Worm (Caenorhabditis elegans) whole organism, young adult: Measurements from ENCODE around the gene Y54G2A.76.
"Not testable (repeated sequence)": the region's sequence is repeated elsewhere in the genome, so short reads cannot be mapped to it uniquely, and the experiment has no call there.

Experiments
- B0035.1 ChIP-seq: sonication (generic microtip); optimal IDR thresholded peaks from 2 replicates; lab custom pipeline; 2016; ENCODE audit warnings: missing genetic modification characterization, mild to moderate bottlenecking, missing compliant biosample characterization, missing genotype, missing genetic modification reagents
- B0336.3 ChIP-seq: fragments of 200-800 bp; sonication (Bioruptor generic); IDR thresholded peaks from 2 replicates; pipeline ENCODE4 v1.3.6; 2022; ENCODE audit warnings: missing genetic modification characterization, missing compliant biosample characterization
- D2030.7 ChIP-seq: fragments of 200-800 bp; sonication (Bioruptor generic); IDR thresholded peaks from 2 replicates; pipeline ENCODE4 v1.3.6; 2022; ENCODE audit warnings: missing genetic modification reagents, missing genetic modification characterization, missing compliant biosample characterization
- F23B12.7 ChIP-seq: sonication (generic microtip); optimal IDR thresholded peaks from 2 replicates; lab custom pipeline; 2017; ENCODE audit warnings: missing genetic modification characterization, mild to moderate bottlenecking, missing compliant biosample characterization, antibody characterized with exemption, moderate library complexity; ENCODE audit not compliant: insufficient read depth
- F49E8.2 ChIP-seq: sonication (generic microtip); optimal IDR thresholded peaks from 3 replicates; lab custom pipeline; 2017; ENCODE audit warnings: missing genetic modification characterization, mild to moderate bottlenecking, missing compliant biosample characterization, antibody characterized with exemption, moderate library complexity; ENCODE audit not compliant: insufficient read depth
- K12H6.12 ChIP-seq: fragments of 200-800 bp; sonication (Bioruptor generic); optimal IDR thresholded peaks from 2 replicates; lab custom pipeline; 2018; ENCODE audit warnings: mild to moderate bottlenecking, missing genetic modification characterization, missing compliant biosample characterization
- Y53F4B.3 ChIP-seq: fragments of 200-800 bp; sonication (Bioruptor generic); IDR thresholded peaks from 2 replicates; pipeline ENCODE4 v1.3.6; 2022; ENCODE audit warnings: missing genetic modification reagents, missing genetic modification characterization, missing compliant biosample characterization
- Y79H2A.3 ChIP-seq: fragments of 200-800 bp; sonication (Bioruptor generic); conservative IDR thresholded peaks from 2 replicates; pipeline ENCODE4 v1.3.6; 2022; ENCODE audit warnings: missing genetic modification reagents, missing genetic modification characterization, missing compliant biosample characterization
- ZK185.1 ChIP-seq: sonication (generic microtip); optimal IDR thresholded peaks from 2 replicates; lab custom pipeline; 2016; ENCODE audit warnings: mild to moderate bottlenecking, missing genetic modification characterization, missing compliant biosample characterization; ENCODE audit not compliant: poor library complexity, severe bottlenecking
- aptf-3 ChIP-seq: fragments of 200-800 bp; sonication (Bioruptor generic); IDR thresholded peaks from 2 replicates; pipeline ENCODE4 v1.3.6; 2022; ENCODE audit warnings: missing genetic modification characterization, missing compliant biosample characterization
- attf-3 ChIP-seq: fragments of 200-800 bp; sonication (Bioruptor generic); conservative IDR thresholded peaks from 2 replicates; pipeline ENCODE4 v1.3.6; 2022; ENCODE audit warnings: missing genetic modification reagents, missing genetic modification characterization, missing compliant biosample characterization
- ccch-3 ChIP-seq: fragments of 200-800 bp; sonication (Bioruptor generic); optimal IDR thresholded peaks from 2 replicates; lab custom pipeline; 2018; ENCODE audit warnings: mild to moderate bottlenecking, missing genetic modification characterization, missing compliant biosample characterization
- cebp-1 ChIP-seq, 2 experiments: fragments of 200-800 bp in 1 of 2; sonication (Bioruptor generic) in 1 of 2; sonication (generic microtip) in 1 of 2; IDR thresholded peaks in 1 of 2; optimal IDR thresholded peaks in 1 of 2; 2 replicates each; pipeline versions ENCODE4 v1.3.6 to Lab custom; 2017 to 2022; ENCODE audit warnings: missing compliant biosample characterization in 2 of 2, missing genetic modification characterization in 2 of 2, mild to moderate bottlenecking in 1 of 2, missing genetic modification reagents in 1 of 2, moderate library complexity in 1 of 2
- cebp-2 ChIP-seq: fragments of 200-800 bp; sonication (Bioruptor generic); IDR thresholded peaks from 2 replicates; pipeline ENCODE4 v1.3.6; 2022; ENCODE audit warnings: missing genetic modification characterization, missing compliant biosample characterization
- ceh-100 ChIP-seq: fragments of 200-800 bp; sonication (Bioruptor generic); IDR thresholded peaks from 2 replicates; pipeline ENCODE4 v1.3.6; 2022; ENCODE audit warnings: missing genetic modification reagents, missing genetic modification characterization, missing compliant biosample characterization
- ceh-79 ChIP-seq: sonication (generic microtip); optimal IDR thresholded peaks from 2 replicates; lab custom pipeline; 2017; ENCODE audit warnings: mild to moderate bottlenecking, missing genetic modification characterization, missing compliant biosample characterization
- ceh-91 ChIP-seq: fragments of 200-800 bp; sonication (Bioruptor generic); IDR thresholded peaks from 2 replicates; pipeline ENCODE4 v1.3.6; 2022; ENCODE audit warnings: missing genetic modification reagents, missing genetic modification characterization, missing compliant biosample characterization
- dox-1 ChIP-seq: fragments of 200-800 bp; sonication (Bioruptor generic); IDR thresholded peaks from 2 replicates; pipeline ENCODE4 v1.3.6; 2022; ENCODE audit warnings: missing genetic modification reagents, missing genetic modification characterization, missing compliant biosample characterization
- dpff-1 ChIP-seq: sonication (generic microtip); optimal IDR thresholded peaks from 2 replicates; lab custom pipeline; 2017; ENCODE audit warnings: mild to moderate bottlenecking, missing genetic modification characterization, missing compliant biosample characterization
- dpl-1 ChIP-seq: fragments of 150-350 bp; optimal IDR thresholded peaks from 2 replicates; lab custom pipeline; 2014; ENCODE audit warnings: missing biosample characterization, missing genetic modification reagents, missing genetic modification characterization
- efl-1 ChIP-seq: fragments of 150-350 bp; optimal IDR thresholded peaks from 2 replicates; lab custom pipeline; 2014; ENCODE audit warnings: missing biosample characterization, missing genetic modification reagents, missing genetic modification characterization
- hlh-12 ChIP-seq: sonication (generic microtip); optimal IDR thresholded peaks from 2 replicates; lab custom pipeline; 2016; ENCODE audit warnings: missing genetic modification characterization, missing compliant biosample characterization
- hlh-26 ChIP-seq: fragments of 200-800 bp; sonication (Bioruptor generic); conservative IDR thresholded peaks from 2 replicates; pipeline ENCODE4 v1.3.6; 2022; ENCODE audit warnings: missing genetic modification reagents, missing genetic modification characterization, missing compliant biosample characterization
- hmg-1.2 ChIP-seq: fragments of 200-800 bp; sonication (Bioruptor generic); IDR thresholded peaks from 2 replicates; pipeline ENCODE4 v1.3.6; 2022; ENCODE audit warnings: missing genetic modification reagents, missing genetic modification characterization, missing compliant biosample characterization
- hrde-1 ChIP-seq: sonication (generic microtip); optimal IDR thresholded peaks from 2 replicates; lab custom pipeline; 2016; ENCODE audit warnings: missing genetic modification characterization, mild to moderate bottlenecking, missing compliant biosample characterization, moderate library complexity, missing genotype, missing genetic modification reagents, borderline replicate concordance
- lin-35 ChIP-seq, 3 experiments: fragments of 150-350 bp in 2 of 3; sonication (generic microtip) in 1 of 3; optimal IDR thresholded peaks; 2 replicates each; lab custom pipeline; 2014 to 2018; ENCODE audit warnings: missing biosample characterization in 3 of 3, missing genetic modification characterization in 3 of 3, missing genetic modification reagents in 3 of 3
- lin-40 ChIP-seq: sonication (generic microtip); optimal IDR thresholded peaks from 2 replicates; lab custom pipeline; 2016; ENCODE audit warnings: missing genetic modification characterization, mild to moderate bottlenecking, missing compliant biosample characterization, missing genotype, missing genetic modification reagents
- lin-54 ChIP-seq: fragments of 200-800 bp; sonication (Bioruptor generic); optimal IDR thresholded peaks from 2 replicates; lab custom pipeline; 2018; ENCODE audit warnings: mild to moderate bottlenecking, missing genetic modification characterization, missing compliant biosample characterization
- madf-6 ChIP-seq: fragments of 200-800 bp; sonication (Bioruptor generic); IDR thresholded peaks from 2 replicates; pipeline ENCODE4 v1.3.6; 2022; ENCODE audit warnings: missing genetic modification reagents, missing genetic modification characterization, missing compliant biosample characterization
- madf-8 ChIP-seq: fragments of 200-800 bp; sonication (Bioruptor generic); conservative IDR thresholded peaks from 2 replicates; pipeline ENCODE4 v1.3.6; 2022; ENCODE audit warnings: missing genetic modification reagents, missing genetic modification characterization, missing compliant biosample characterization
- mcd-1 ChIP-seq: fragments of 200-800 bp; sonication (Bioruptor generic); IDR thresholded peaks from 2 replicates; pipeline ENCODE4 v1.3.6; 2022; ENCODE audit warnings: missing genetic modification reagents, missing genetic modification characterization, missing compliant biosample characterization
- nhr-120 ChIP-seq: fragments of 200-800 bp; sonication (Bioruptor generic); IDR thresholded peaks from 2 replicates; pipeline ENCODE4 v1.3.6; 2022; ENCODE audit warnings: missing genetic modification characterization, missing compliant biosample characterization
- nhr-80 ChIP-seq: sonication (generic microtip); optimal IDR thresholded peaks from 2 replicates; lab custom pipeline; 2016; ENCODE audit warnings: missing genetic modification characterization, missing compliant biosample characterization
- repo-1 ChIP-seq: sonication (generic microtip); optimal IDR thresholded peaks from 2 replicates; lab custom pipeline; 2017; ENCODE audit warnings: mild to moderate bottlenecking, missing genetic modification characterization, missing compliant biosample characterization
- snpc-3.4 ChIP-seq: sonication (generic microtip); optimal IDR thresholded peaks from 2 replicates; lab custom pipeline; 2017; ENCODE audit warnings: missing genetic modification characterization, mild to moderate bottlenecking, missing compliant biosample characterization, antibody characterized with exemption, moderate library complexity, missing genotype, missing genetic modification reagents
- tbx-9 ChIP-seq: sonication (generic microtip); optimal IDR thresholded peaks from 2 replicates; lab custom pipeline; 2016; ENCODE audit warnings: borderline replicate concordance, missing genetic modification characterization, inconsistent platforms, missing compliant biosample characterization
- ztf-28 ChIP-seq: fragments of 200-800 bp; sonication (Bioruptor generic); IDR thresholded peaks from 2 replicates; pipeline ENCODE4 v1.3.6; 2022; ENCODE audit warnings: missing genetic modification reagents, missing genetic modification characterization, missing compliant biosample characterization

Y54G2A.76 gene

DNA sequence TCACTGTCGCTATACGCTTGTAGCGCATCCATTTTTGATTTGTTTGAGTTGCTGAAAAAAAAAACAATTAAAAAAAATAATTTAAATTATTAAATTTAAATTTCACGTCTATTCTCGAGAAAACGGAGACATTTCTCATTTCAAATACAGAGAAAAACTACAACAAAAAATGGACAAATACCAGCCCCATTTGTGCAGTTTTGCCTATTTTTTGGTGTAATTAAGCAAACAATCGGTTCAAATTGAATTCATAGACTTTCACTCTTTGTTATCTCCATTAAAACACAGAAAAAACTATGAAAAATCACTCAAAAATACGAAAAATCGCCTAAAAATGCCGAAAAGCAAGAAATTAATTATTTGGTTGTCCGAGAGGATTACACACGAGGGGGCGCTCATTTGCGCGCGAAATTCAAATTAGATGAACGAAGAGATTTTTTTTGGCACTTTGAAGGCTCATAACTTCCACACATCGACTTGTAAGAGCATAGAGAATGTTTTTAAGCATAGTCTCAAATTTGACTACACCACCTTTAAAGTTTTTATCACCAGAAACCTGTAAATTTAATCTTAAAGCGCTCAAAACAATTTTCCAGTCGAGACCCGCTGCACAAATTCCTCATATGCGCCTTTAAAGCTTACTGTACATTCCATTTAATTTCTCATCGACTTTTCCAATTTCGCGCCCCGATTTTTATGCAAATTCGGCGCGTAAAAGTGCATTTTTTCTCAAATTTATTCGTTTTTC lies 26.2 kb upstream of the Y54G2A.76 start, which contains the start of gene Y54G2A.12 (continued):
- TF ChIP-seq F49E8.2 (tag; lab: Kevin White, UChicago) (no peak), hrde-1 (tag; lab: Kevin White, UChicago) (peak; percentile 19), ztf-28 (GFP tag; lab: Robert Waterston, UW) (0 out of 2 replicates have a peak, but pooled peaks have one; percentile 66), Y79H2A.3 (GFP tag; lab: Robert Waterston, UW) (0 out of 2 replicates have a peak, but pooled peaks have one; percentile 11), ceh-79 (tag; lab: Kevin White, UChicago) (no peak), cebp-2 (GFP tag; lab: Robert Waterston, UW) (no peak), repo-1 (tag; lab: Kevin White, UChicago) (no peak), B0336.3 (peak; percentile 76), ceh-100 (GFP tag; lab: Robert Waterston, UW) (0 out of 2 replicates have a peak, but pooled peaks have one; percentile 19), efl-1 (GFP tag; lab: Kevin White, UChicago) (peak; percentile 94), lin-54 (GFP tag; lab: Kevin White, UChicago) (peak; percentile 89), ceh-91 (GFP tag; lab: Robert Waterston, UW) (peak; percentile 88), dpl-1 (peak; percentile 69), D2030.7 (peak; percentile 89), lin-35 (GFP tag; optimal IDR thresholded peaks at IDR 0.05; lab: Kevin White, UChicago) (peak in 1 of 3 experiments; percentile 17), dpff-1 (tag; lab: Kevin White, UChicago) (no peak), hmg-1.2 (peak; percentile 44; the same call in 1 of the 2 replicates), attf-3 (no peak), dox-1 (GFP tag; lab: Robert Waterston, UW) (peak; percentile 83), mcd-1 (GFP tag; lab: Robert Waterston, UW) (peak; percentile 42), madf-8 (peak; percentile 88)

DNA sequence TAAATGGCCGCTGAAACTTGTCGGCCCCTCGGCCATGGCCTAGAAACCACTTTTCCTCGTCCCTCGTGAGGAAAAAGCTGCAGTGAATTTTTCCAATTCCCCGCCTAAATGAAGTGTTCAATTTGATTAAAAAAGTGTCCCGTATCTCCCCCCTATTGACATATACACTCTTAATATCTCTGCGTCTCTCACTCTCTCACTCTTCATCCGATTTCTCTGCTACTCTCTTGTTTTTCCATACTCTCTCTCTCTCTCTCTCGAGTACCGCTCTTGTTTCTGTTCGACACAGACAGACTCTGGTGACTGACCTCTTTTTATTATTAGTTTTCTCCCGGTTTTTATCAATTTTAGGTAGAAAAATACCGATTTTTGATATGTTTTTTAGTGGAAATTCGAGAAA lies 24.2 kb upstream of the Y54G2A.76 start:
- TF ChIP-seq lin-40 (tag; lab: Kevin White, UChicago) (peak; percentile 10), hmg-1.2 (peak; percentile 88), cebp-1 (GFP tag; IDR thresholded peaks at IDR 0.05; lab: Robert Waterston, UW) (no peak), cebp-1 (tag; optimal IDR thresholded peaks at IDR 0.05; lab: Kevin White, UChicago) (peak; percentile 18), ZK185.1 (no peak), B0035.1 (no peak), ceh-91 (GFP tag; lab: Robert Waterston, UW) (no peak), nhr-80 (tag; lab: Kevin White, UChicago) (peak; percentile 12)

DNA sequence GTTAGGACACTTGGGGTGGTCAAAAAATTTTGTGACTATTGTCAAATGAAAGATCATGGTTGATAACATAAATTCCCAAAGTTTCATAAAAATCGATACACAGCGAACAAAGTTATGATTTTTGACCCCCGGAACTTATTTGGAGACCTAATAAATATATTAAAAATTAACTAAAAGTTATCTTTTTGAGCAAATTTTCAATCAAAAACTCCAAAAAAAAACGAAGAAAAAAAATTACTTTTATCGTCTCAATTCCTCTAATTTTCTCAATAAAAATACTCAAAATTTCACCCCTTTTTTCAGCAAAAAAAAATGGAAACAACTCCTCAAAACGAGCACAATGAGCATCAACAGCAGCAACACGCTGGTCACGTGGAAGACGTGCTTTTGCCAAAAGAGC lies 20.8 kb upstream of the Y54G2A.76 start, which contains the start of gene atln-1:
TSS of gene atln-1 (plus strand) at position 301 of the 400 bp plus-strand sequence.
- TF ChIP-seq tbx-9 (tag; lab: Kevin White, UChicago); nhr-120 (GFP tag; lab: Robert Waterston, UW); F49E8.2 (tag; lab: Kevin White, UChicago): not testable (repeated sequence)

DNA sequence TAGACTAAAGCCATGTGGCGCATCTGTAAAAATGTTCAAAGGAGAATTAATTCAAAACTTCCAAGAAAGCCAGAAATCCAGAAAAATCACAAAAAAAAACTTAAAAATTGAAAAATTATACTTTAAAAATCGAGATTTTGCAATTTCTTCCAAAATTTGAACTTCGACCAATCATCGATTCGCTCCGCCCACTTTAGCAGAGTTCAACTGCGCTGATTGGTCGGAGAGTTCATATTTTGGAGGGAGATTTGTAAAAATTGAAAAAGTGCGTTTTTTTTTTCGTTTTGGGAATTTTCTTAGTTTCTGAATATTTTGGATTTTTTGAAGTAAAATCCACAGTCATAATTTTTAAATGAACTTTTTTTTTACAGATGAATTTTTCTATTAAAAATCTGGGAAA lies 15.3 kb upstream of the Y54G2A.76 start:
- TF ChIP-seq lin-54 (GFP tag; lab: Kevin White, UChicago) (no peak), K12H6.12 (tag; lab: Kevin White, UChicago) (no peak), F23B12.7 (tag; lab: Kevin White, UChicago) (no peak), ccch-3 (GFP tag; lab: Kevin White, UChicago) (no peak), hlh-26 (GFP tag; lab: Robert Waterston, UW) (no peak), snpc-3.4 (tag; lab: Kevin White, UChicago) (no peak), Y53F4B.3 (GFP tag; lab: Robert Waterston, UW) (no peak), madf-6 (GFP tag; lab: Robert Waterston, UW) (no peak), hlh-12 (tag; lab: Kevin White, UChicago) (no peak), aptf-3 (GFP tag; lab: Robert Waterston, UW) (no peak), dpl-1 (no peak)
